Worm (Caenorhabditis elegans) whole organism, L1 larva: ENCODE data around the gene ost-1.

Experiments
- ces-1 ChIP-seq: fragments of 150-350 bp; optimal IDR thresholded peaks from 2 replicates; lab custom pipeline; 2014; ENCODE audit warnings: missing biosample characterization, missing genetic modification reagents, missing genetic modification characterization
- efl-1 ChIP-seq, 4 experiments: fragments of 150-350 bp; optimal IDR thresholded peaks in 3 of 4; peaks in 1 of 4; 1 replicate in 1 of 4; 2 replicates in 3 of 4; lab custom pipeline; 2014; ENCODE audit warnings: missing biosample characterization in 2 of 4, missing genetic modification characterization in 2 of 4, missing genetic modification reagents in 2 of 4
- elt-3 ChIP-seq, 6 experiments: fragments of 150-350 bp in 1 of 6; sonication (generic microtip); optimal IDR thresholded peaks; 2 replicates each; lab custom pipeline; 2017 to 2018; ENCODE audit warnings: missing biosample characterization in 6 of 6, missing genetic modification characterization in 6 of 6, inconsistent platforms in 1 of 6
- fos-1 ChIP-seq: fragments of 150-350 bp; optimal IDR thresholded peaks from 2 replicates; lab custom pipeline; 2014; ENCODE audit warnings: missing biosample characterization, missing genetic modification characterization
- mep-1 ChIP-seq: fragments of 150-350 bp; optimal IDR thresholded peaks from 2 replicates; lab custom pipeline; 2014; ENCODE audit warnings: missing biosample characterization, missing genetic modification characterization
- nhr-47 ChIP-seq: sonication (generic microtip); optimal IDR thresholded peaks from 2 replicates; lab custom pipeline; 2016; ENCODE audit warnings: mild to moderate bottlenecking, missing genetic modification characterization, moderate library complexity, missing compliant biosample characterization
- nhr-85 ChIP-seq: sonication (generic microtip); peaks from one replicate; lab custom pipeline; 2016; ENCODE audit warnings: missing genetic modification characterization, inconsistent platforms, missing compliant biosample characterization
- pqm-1 ChIP-seq: sonication (generic microtip); optimal IDR thresholded peaks from 3 replicates; lab custom pipeline; 2017; ENCODE audit warnings: missing biosample characterization, missing genetic modification characterization
- sox-4 ChIP-seq: sonication (generic microtip); optimal IDR thresholded peaks from 2 replicates; lab custom pipeline; 2016; ENCODE audit warnings: missing genetic modification characterization, missing compliant biosample characterization
- unc-62 ChIP-seq: fragments of 150-350 bp; optimal IDR thresholded peaks from 2 replicates; lab custom pipeline; 2014; ENCODE audit warnings: missing biosample characterization, missing genetic modification reagents, missing genetic modification characterization
- ztf-4 ChIP-seq: fragments of 150-350 bp; optimal IDR thresholded peaks from 2 replicates; lab custom pipeline; 2014; ENCODE audit warnings: missing biosample characterization, missing genetic modification characterization

- TF ChIP-seq mep-1 (tag; lab: Kevin White, UChicago) (no peak), ces-1 (no peak), nhr-85 (tag; lab: Kevin White, UChicago) (no peak), unc-62 (GFP tag; lab: Kevin White, UChicago) (no peak), efl-1 (optimal IDR thresholded peaks at IDR 0.05; lab: Kevin White, UChicago) (no peak), efl-1 (GFP tag; optimal IDR thresholded peaks at IDR 0.05 in 1 of 2; lab: Kevin White, UChicago) (no peak), ztf-4 (tag; lab: Kevin White, UChicago) (no peak), nhr-47 (tag; lab: Kevin White, UChicago) (no peak), fos-1 (tag; lab: Kevin White, UChicago) (no peak), sox-4 (tag; lab: Kevin White, UChicago) (no peak), pqm-1 (no peak), elt-3 (tag; optimal IDR thresholded peaks at IDR 0.05; lab: Kevin White, UChicago) (no peak)
Measured at ce11 chrIV:1068730-1069244, 38.4 kb upstream of the ost-1 start.
